Worm (Caenorhabditis elegans) whole organism, L1 larva: Measurements from ENCODE around the gene Y75B8A.63.

ENCODE experiments used
- C16A3.4 ChIP-seq: fragments of 150-350 bp; optimal IDR thresholded peaks from 2 replicates; lab custom pipeline; 2014; ENCODE audit warnings: missing biosample characterization, missing genetic modification characterization
- C34B4.2 ChIP-seq: sonication (generic microtip); optimal IDR thresholded peaks from 2 replicates; lab custom pipeline; 2017; ENCODE audit warnings: mild to moderate bottlenecking, missing genetic modification characterization, missing compliant biosample characterization
- F16B12.6 ChIP-seq: fragments of 150-350 bp; optimal IDR thresholded peaks from 2 replicates; lab custom pipeline; 2014; ENCODE audit warnings: missing biosample characterization, missing genetic modification characterization
- alr-1 ChIP-seq: fragments of 200-800 bp; sonication (Bioruptor generic); optimal IDR thresholded peaks from 2 replicates; lab custom pipeline; 2018; ENCODE audit warnings: borderline replicate concordance, mild to moderate bottlenecking, missing genetic modification characterization, missing compliant biosample characterization
- aly-2 ChIP-seq: fragments of 150-350 bp; optimal IDR thresholded peaks from 2 replicates; lab custom pipeline; 2014; ENCODE audit warnings: missing biosample characterization, missing genetic modification characterization
- ceh-63 ChIP-seq: fragments of 200-800 bp; sonication (Bioruptor generic); optimal IDR thresholded peaks from 2 replicates; lab custom pipeline; 2018; ENCODE audit warnings: mild to moderate bottlenecking, missing genetic modification characterization, missing compliant biosample characterization
- ceh-82 ChIP-seq, 3 experiments: fragments of 150-350 bp in 1 of 3; sonication (generic microtip) in 2 of 3; optimal IDR thresholded peaks; 2 replicates each; lab custom pipeline; 2014 to 2017; ENCODE audit warnings: missing biosample characterization in 3 of 3, missing genetic modification characterization in 3 of 3
- ces-1 ChIP-seq: fragments of 150-350 bp; optimal IDR thresholded peaks from 2 replicates; lab custom pipeline; 2014; ENCODE audit warnings: missing biosample characterization, missing genetic modification reagents, missing genetic modification characterization
- dpl-1 ChIP-seq, 3 experiments: fragments of 150-350 bp in 2 of 3; sonication (generic microtip) in 1 of 3; optimal IDR thresholded peaks; 2 replicates each; lab custom pipeline; 2014 to 2017; ENCODE audit warnings: missing biosample characterization in 3 of 3, missing genetic modification characterization in 3 of 3, missing genetic modification reagents in 3 of 3
- efl-3 ChIP-seq: fragments of 200-800 bp; sonication (Bioruptor generic); optimal IDR thresholded peaks from 2 replicates; lab custom pipeline; 2018; ENCODE audit warnings: mild to moderate bottlenecking, missing genetic modification characterization, missing compliant biosample characterization
- egl-13 ChIP-seq: sonication (generic microtip); optimal IDR thresholded peaks from 2 replicates; lab custom pipeline; 2016; ENCODE audit warnings: missing genotype, missing genetic modification reagents, missing genetic modification characterization, missing compliant biosample characterization
- elt-3 ChIP-seq, 6 experiments: fragments of 150-350 bp in 1 of 6; sonication (generic microtip); optimal IDR thresholded peaks; 2 replicates each; lab custom pipeline; 2017 to 2018; ENCODE audit warnings: missing biosample characterization in 6 of 6, missing genetic modification characterization in 6 of 6, inconsistent platforms in 1 of 6
- ets-5 ChIP-seq: fragments of 200-800 bp; sonication (Bioruptor generic); IDR thresholded peaks from 2 replicates; pipeline ENCODE4 v1.3.6; 2022; ENCODE audit warnings: missing genetic modification characterization, missing compliant biosample characterization
- fkh-4 ChIP-seq: sonication (generic microtip); optimal IDR thresholded peaks from 2 replicates; lab custom pipeline; 2016; ENCODE audit warnings: missing compliant biosample characterization, missing genetic modification characterization, borderline replicate concordance
- fkh-8 ChIP-seq: sonication (generic microtip); optimal IDR thresholded peaks from 2 replicates; lab custom pipeline; 2016; ENCODE audit warnings: mild to moderate bottlenecking, missing genetic modification characterization, missing compliant biosample characterization
- grh-1 ChIP-seq: fragments of 200-800 bp; sonication (Bioruptor generic); IDR thresholded peaks from 2 replicates; pipeline ENCODE4 v1.3.6; 2022; ENCODE audit warnings: missing genetic modification reagents, missing genetic modification characterization, missing compliant biosample characterization
- hlh-17 ChIP-seq: fragments of 200-800 bp; sonication (Bioruptor generic); optimal IDR thresholded peaks from 2 replicates; lab custom pipeline; 2018; ENCODE audit warnings: missing genetic modification characterization, mild to moderate bottlenecking, missing compliant biosample characterization, moderate library complexity, borderline replicate concordance
- hlh-4 ChIP-seq: sonication (generic microtip); optimal IDR thresholded peaks from 2 replicates; lab custom pipeline; 2016; ENCODE audit warnings: mild to moderate bottlenecking, missing genetic modification characterization, missing compliant biosample characterization
- lin-13 ChIP-seq: fragments of 150-350 bp; optimal IDR thresholded peaks from 2 replicates; lab custom pipeline; 2014; ENCODE audit warnings: missing biosample characterization, missing genetic modification reagents, missing genetic modification characterization
- lin-35 ChIP-seq, 2 experiments: fragments of 150-350 bp; optimal IDR thresholded peaks; 2 replicates each; lab custom pipeline; 2014; ENCODE audit warnings: missing biosample characterization in 2 of 2, missing genetic modification characterization in 2 of 2, missing genetic modification reagents in 2 of 2
- lsy-2 ChIP-seq, 2 experiments: fragments of 150-350 bp; optimal IDR thresholded peaks; 2 replicates each; lab custom pipeline; 2014; ENCODE audit warnings: missing biosample characterization in 2 of 2, missing genetic modification characterization in 2 of 2
- mab-9 ChIP-seq: fragments of 200-800 bp; sonication (Bioruptor generic); IDR thresholded peaks from 2 replicates; pipeline ENCODE4 v1.3.6; 2022; ENCODE audit warnings: missing genetic modification reagents, missing genetic modification characterization, missing compliant biosample characterization
- nhr-12 ChIP-seq: sonication (generic microtip); optimal IDR thresholded peaks from 2 replicates; lab custom pipeline; 2017; ENCODE audit warnings: missing biosample characterization, missing genetic modification characterization
- nhr-19 ChIP-seq: fragments of 200-800 bp; sonication (Bioruptor generic); conservative IDR thresholded peaks from 2 replicates; pipeline ENCODE4 v1.3.6; 2022; ENCODE audit warnings: missing genetic modification characterization, missing compliant biosample characterization
- nhr-237 ChIP-seq: fragments of 150-350 bp; optimal IDR thresholded peaks from 2 replicates; lab custom pipeline; 2014; ENCODE audit warnings: missing biosample characterization, missing genetic modification characterization
- nhr-47 ChIP-seq: sonication (generic microtip); optimal IDR thresholded peaks from 2 replicates; lab custom pipeline; 2016; ENCODE audit warnings: mild to moderate bottlenecking, missing genetic modification characterization, moderate library complexity, missing compliant biosample characterization
- nhr-71 ChIP-seq: sonication (generic microtip); optimal IDR thresholded peaks from 2 replicates; lab custom pipeline; 2016; ENCODE audit warnings: mild to moderate bottlenecking, missing genetic modification characterization, moderate library complexity, missing compliant biosample characterization
- nhr-76 ChIP-seq: sonication (generic microtip); optimal IDR thresholded peaks from 2 replicates; lab custom pipeline; 2017; ENCODE audit warnings: missing biosample characterization, missing genetic modification characterization
- nhr-84 ChIP-seq: sonication (generic microtip); optimal IDR thresholded peaks from 2 replicates; lab custom pipeline; 2017; ENCODE audit warnings: missing biosample characterization, missing genetic modification characterization
- nhr-90 ChIP-seq: sonication (generic microtip); optimal IDR thresholded peaks from 2 replicates; lab custom pipeline; 2016; ENCODE audit warnings: mild to moderate bottlenecking, missing genetic modification characterization, missing compliant biosample characterization; ENCODE audit not compliant: poor library complexity
- pag-3 ChIP-seq: sonication (generic microtip); optimal IDR thresholded peaks from 2 replicates; lab custom pipeline; 2017; ENCODE audit warnings: missing genetic modification characterization, mild to moderate bottlenecking, missing compliant biosample characterization, antibody characterized with exemption, borderline replicate concordance; ENCODE audit not compliant: insufficient read depth
- pqm-1 ChIP-seq: sonication (generic microtip); optimal IDR thresholded peaks from 3 replicates; lab custom pipeline; 2017; ENCODE audit warnings: missing biosample characterization, missing genetic modification characterization
- rnt-1 ChIP-seq: sonication (generic microtip); optimal IDR thresholded peaks from 2 replicates; lab custom pipeline; 2016; ENCODE audit warnings: mild to moderate bottlenecking, missing genetic modification characterization, moderate library complexity, missing compliant biosample characterization
- skn-1 ChIP-seq: fragments of 150-350 bp; optimal IDR thresholded peaks from 2 replicates; lab custom pipeline; 2014; ENCODE audit warnings: missing biosample characterization, missing genetic modification characterization
- snu-23 ChIP-seq: sonication (generic microtip); optimal IDR thresholded peaks from 2 replicates; lab custom pipeline; 2016; ENCODE audit warnings: missing genetic modification characterization, missing compliant biosample characterization
- sptf-1 ChIP-seq: fragments of 150-350 bp; optimal IDR thresholded peaks from 2 replicates; lab custom pipeline; 2014; ENCODE audit warnings: missing biosample characterization, missing genetic modification characterization
- sup-37 ChIP-seq: fragments of 200-800 bp; sonication (Bioruptor generic); optimal IDR thresholded peaks from 2 replicates; lab custom pipeline; 2018; ENCODE audit warnings: mild to moderate bottlenecking, missing genetic modification characterization, missing compliant biosample characterization
- tbx-2 ChIP-seq: sonication (generic microtip); optimal IDR thresholded peaks from 2 replicates; lab custom pipeline; 2016; ENCODE audit warnings: missing genetic modification characterization, missing compliant biosample characterization
- unc-130 ChIP-seq: fragments of 150-350 bp; optimal IDR thresholded peaks from 2 replicates; lab custom pipeline; 2017; ENCODE audit warnings: missing biosample characterization, missing genetic modification characterization, inconsistent platforms
- unc-30 ChIP-seq: sonication (generic microtip); optimal IDR thresholded peaks from 2 replicates; lab custom pipeline; 2017; ENCODE audit warnings: missing biosample characterization, missing genetic modification characterization
- unc-62 ChIP-seq: fragments of 150-350 bp; optimal IDR thresholded peaks from 2 replicates; lab custom pipeline; 2014; ENCODE audit warnings: missing biosample characterization, missing genetic modification reagents, missing genetic modification characterization
- unc-98 ChIP-seq: fragments of 200-800 bp; sonication (Bioruptor generic); IDR thresholded peaks from 2 replicates; pipeline ENCODE4 v1.3.6; 2022; ENCODE audit warnings: missing genetic modification characterization, missing compliant biosample characterization
- vab-15 ChIP-seq: sonication (generic microtip); optimal IDR thresholded peaks from 2 replicates; lab custom pipeline; 2017; ENCODE audit warnings: missing genotype, mild to moderate bottlenecking, missing genetic modification characterization, missing compliant biosample characterization
- xbp-1 ChIP-seq: sonication (generic microtip); optimal IDR thresholded peaks from 2 replicates; lab custom pipeline; 2016; ENCODE audit warnings: missing genetic modification characterization, missing compliant biosample characterization
- zag-1 ChIP-seq: fragments of 150-350 bp; optimal IDR thresholded peaks from 2 replicates; lab custom pipeline; 2014; ENCODE audit warnings: missing biosample characterization, missing genetic modification characterization
- zip-4 ChIP-seq: fragments of 200-800 bp; sonication (Bioruptor generic); optimal IDR thresholded peaks from 2 replicates; lab custom pipeline; 2018; ENCODE audit warnings: mild to moderate bottlenecking, missing genetic modification characterization, moderate library complexity, missing compliant biosample characterization
- ztf-11 ChIP-seq, 2 experiments: sonication (generic microtip); optimal IDR thresholded peaks; 2 replicates each; lab custom pipeline; 2016 to 2017; ENCODE audit warnings: missing genetic modification characterization in 2 of 2, missing biosample characterization in 1 of 2, missing compliant biosample characterization in 1 of 2

Y75B8A.63 gene

ce11 chrIII:12278766-12279165 is 49.0 kb upstream of the Y75B8A.63 start (continued):
- TF ChIP-seq nhr-90 (tag; lab: Kevin White, UChicago) (no peak), aly-2 (tag; lab: Kevin White, UChicago) (no peak), grh-1 (no peak), F16B12.6 (tag; lab: Kevin White, UChicago) (no peak), lin-35 (GFP tag; optimal IDR thresholded peaks at IDR 0.05; lab: Kevin White, UChicago) (peak; percentile 87 to 92), nhr-47 (tag; lab: Kevin White, UChicago) (no peak), hlh-4 (no peak), nhr-12 (no peak), mab-9 (GFP tag; lab: Robert Waterston, UW) (no peak), alr-1 (tag; lab: Kevin White, UChicago) (no peak), lsy-2 (tag; optimal IDR thresholded peaks at IDR 0.05; lab: Kevin White, UChicago) (peak; percentile 23 to 45), xbp-1 (tag; lab: Kevin White, UChicago) (no peak), unc-130 (tag; lab: Kevin White, UChicago) (no peak), pqm-1 (tag; lab: Kevin White, UChicago) (no peak), elt-3 (tag; optimal IDR thresholded peaks at IDR 0.05; lab: Kevin White, UChicago) (no peak), pag-3 (tag; lab: Kevin White, UChicago) (no peak), ceh-82 (tag; optimal IDR thresholded peaks at IDR 0.05; lab: Kevin White, UChicago) (peak in 1 of 3 experiments; percentile 7), ets-5 (GFP tag; lab: Robert Waterston, UW) (no peak), C34B4.2 (no peak), snu-23 (GFP tag; lab: Kevin White, UChicago) (peak; percentile 36), tbx-2 (peak; percentile 18), fkh-4 (tag; lab: Kevin White, UChicago) (no peak), unc-98 (GFP tag; lab: Robert Waterston, UW) (no peak), rnt-1 (tag; lab: Kevin White, UChicago) (no peak), hlh-17 (GFP tag; lab: Kevin White, UChicago) (no peak), ztf-11 (tag; optimal IDR thresholded peaks at IDR 0.05; lab: Kevin White, UChicago) (no peak), nhr-76 (tag; lab: Kevin White, UChicago) (no peak), lin-13 (GFP tag; lab: Kevin White, UChicago) (no peak), sup-37 (GFP tag; lab: Kevin White, UChicago) (no peak), nhr-19 (GFP tag; lab: Robert Waterston, UW) (peak; percentile 22; the same call in 1 of the 2 replicates), dpl-1 (GFP tag; optimal IDR thresholded peaks at IDR 0.05; lab: Kevin White, UChicago) (peak; percentile 82 to 87 (median 87)), unc-62 (GFP tag; lab: Kevin White, UChicago) (no peak), efl-3 (GFP tag; lab: Kevin White, UChicago) (no peak), fkh-8 (no peak), nhr-84 (tag; lab: Kevin White, UChicago) (no peak), C16A3.4 (tag; lab: Kevin White, UChicago) (no peak), zip-4 (no peak), sptf-1 (tag; lab: Kevin White, UChicago) (no peak)
- TF ChIP-seq, all 84 proteins: peak for 13

ce11 chrIII:12284157-12284556 is 43.6 kb upstream of the Y75B8A.63 start:
- no peak for TF ChIP-seq nhr-237
- TF ChIP-seq unc-30: no peak
- no peak for TF ChIP-seq nhr-71
- TF ChIP-seq vab-15 (tag; lab: Kevin White, UChicago): no peak
- no peak for TF ChIP-seq ceh-63 (GFP tag; lab: Kevin White, UChicago)
- TF ChIP-seq lin-35 (GFP tag; optimal IDR thresholded peaks at IDR 0.05; lab: Kevin White, UChicago): no peak
- no peak for TF ChIP-seq zag-1 (tag; lab: Kevin White, UChicago)
- no peak for TF ChIP-seq elt-3 (tag; optimal IDR thresholded peaks at IDR 0.05; lab: Kevin White, UChicago)
- no peak for TF ChIP-seq skn-1
- no peak for TF ChIP-seq hlh-17 (GFP tag; lab: Kevin White, UChicago)
- no peak for TF ChIP-seq grh-1
- no peak for TF ChIP-seq ets-5 (GFP tag; lab: Robert Waterston, UW)
- TF ChIP-seq ces-1 (GFP tag; lab: Kevin White, UChicago): no peak
- TF ChIP-seq rnt-1 (tag; lab: Kevin White, UChicago): no peak
- no peak for TF ChIP-seq ztf-11 (tag; optimal IDR thresholded peaks at IDR 0.05; lab: Kevin White, UChicago)
- TF ChIP-seq egl-13 (tag; lab: Kevin White, UChicago): no peak
- TF ChIP-seq fkh-8: no peak
